Worm (Caenorhabditis elegans): ENCODE data around the gene F46B6.4.

The F46B6.4 gene

DNA sequence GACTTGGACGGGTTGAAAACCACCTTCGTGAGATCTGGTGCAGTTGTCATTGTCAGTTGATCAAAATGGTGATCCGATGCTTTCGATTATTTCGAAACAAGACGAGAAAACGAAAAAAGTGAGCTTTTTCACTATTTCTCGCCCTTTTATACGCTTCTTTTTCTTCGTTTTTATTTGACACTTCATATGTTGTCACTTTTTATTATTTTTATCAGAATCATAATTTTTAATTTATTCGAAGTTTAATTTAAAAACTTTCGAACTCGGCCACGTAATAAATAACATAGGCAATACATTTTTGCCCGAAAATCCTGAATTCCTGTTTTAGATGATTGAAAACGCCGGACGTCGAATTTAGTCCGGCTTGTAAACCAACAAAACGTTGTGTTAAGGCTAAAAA, 24.9 kb downstream of the F46B6.4 start, which contains the start of gene F58E6.5:
TSS of gene F58E6.5 (minus strand) at position 101 of the 400 bp plus-strand sequence.
- no peak for TF ChIP-seq unc-62 (GFP tag; optimal IDR thresholded peaks at IDR 0.05)

DNA sequence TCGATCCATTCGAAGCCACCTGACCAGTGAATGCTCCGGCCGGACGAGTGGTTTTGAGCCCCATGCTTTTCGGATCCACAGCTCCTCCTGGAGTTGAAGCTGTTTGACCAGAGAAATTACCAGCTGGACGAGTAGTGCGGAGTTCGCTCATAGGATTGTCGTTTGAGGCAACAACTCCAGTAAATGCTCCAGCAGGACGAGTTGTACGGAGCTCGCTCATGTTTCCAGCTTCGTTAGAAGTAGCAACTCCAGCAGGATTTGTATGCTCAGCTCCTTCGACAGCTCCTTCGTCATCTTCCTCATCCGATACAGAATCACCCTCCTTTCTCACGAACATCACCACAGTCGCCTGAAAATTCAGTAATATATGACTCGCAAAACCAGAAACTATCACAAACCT, 25.8 kb downstream of the F46B6.4 start:
- no peak for TF ChIP-seq unc-62 (GFP tag; optimal IDR thresholded peaks at IDR 0.05)

DNA sequence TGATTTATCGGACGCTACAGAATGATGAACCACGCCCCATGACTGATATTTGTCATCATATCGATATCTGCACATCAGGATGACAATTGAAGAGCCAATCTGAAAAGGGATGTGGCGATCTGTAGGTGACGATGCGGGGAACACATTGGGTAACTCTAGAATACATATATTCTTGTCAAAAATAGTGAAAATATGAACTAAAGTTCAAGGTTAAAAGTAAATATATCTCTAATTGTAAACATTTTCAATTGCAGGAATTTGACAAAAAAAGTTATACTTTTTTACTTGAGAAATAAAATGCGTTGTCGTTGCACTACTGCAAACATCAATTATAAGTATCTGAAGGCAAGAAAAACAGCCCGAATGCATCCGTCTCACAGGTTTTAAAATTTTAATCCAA, 26.4 kb downstream of the F46B6.4 start, which contains the start of gene F58E6.6:
TSS of gene F58E6.6 (minus strand) at position 101 of the 400 bp plus-strand sequence.
- no peak for TF ChIP-seq unc-62 (GFP tag; optimal IDR thresholded peaks at IDR 0.05)

DNA sequence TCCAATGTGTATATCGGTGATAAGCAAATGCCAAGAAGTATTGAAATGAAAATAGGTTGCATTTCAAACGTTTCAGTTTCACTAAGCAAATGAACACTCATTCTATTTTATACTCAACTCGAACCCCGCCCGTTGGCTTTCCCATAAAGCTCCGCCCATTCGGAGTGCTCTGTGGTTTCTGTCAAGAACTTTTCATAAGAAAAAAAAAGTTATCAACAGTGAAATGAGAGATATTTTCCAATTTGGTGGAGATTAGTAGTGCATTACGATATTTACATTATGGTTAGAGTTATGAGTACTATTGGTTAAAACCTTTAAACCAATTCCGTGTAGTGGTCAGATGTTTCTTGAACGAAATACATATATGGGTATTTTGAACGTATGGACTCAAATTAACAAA, 29.0 kb downstream of the F46B6.4 start, which contains the start of gene F58E6.4:
TSS of gene F58E6.4 (minus strand) at position 101 of the 400 bp plus-strand sequence.
- TF ChIP-seq unc-62 (GFP tag; optimal IDR thresholded peaks at IDR 0.05) = no peak

- no peak for TF ChIP-seq unc-62 (GFP tag; optimal IDR thresholded peaks at IDR 0.05)
These were observed 34.4 kb downstream of the F46B6.4 start, which contains the start of gene F58E6.13 for ce11 chrV:9744934-9745333. Gene F58E6.13 (plus strand): TSS chrV:9745234.

- TF ChIP-seq unc-62 (GFP tag; optimal IDR thresholded peaks at IDR 0.05) = no peak
These were observed 38.5 kb downstream of the F46B6.4 start, which contains the start of gene sta-2 for ce11 chrV:9740858-9741257. Gene sta-2 (plus strand): TSS chrV:9741206.

DNA sequence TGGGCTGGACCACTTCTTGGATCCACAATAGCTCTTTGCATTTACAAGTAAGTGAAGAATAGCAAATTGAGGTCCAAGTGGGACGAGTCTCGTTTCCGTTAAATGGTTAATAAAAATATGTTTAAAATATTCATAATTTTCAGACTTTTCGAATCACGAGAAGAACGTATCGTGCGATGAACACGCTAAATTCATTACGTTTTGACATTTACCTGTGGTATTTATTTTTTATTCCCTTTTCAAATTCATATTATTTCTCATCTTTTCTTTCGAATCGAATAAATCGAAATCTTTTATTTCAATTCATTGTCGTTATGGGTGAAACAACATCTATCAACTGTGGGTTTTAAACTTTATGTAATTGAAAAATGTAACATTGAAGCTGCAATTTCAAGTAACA, 39.9 kb downstream of the F46B6.4 start, which contains the start of gene marc-1:
TSS of gene marc-1 (plus strand) at position 301 of the 400 bp plus-strand sequence.
- no peak for TF ChIP-seq unc-62 (GFP tag; optimal IDR thresholded peaks at IDR 0.05)

DNA sequence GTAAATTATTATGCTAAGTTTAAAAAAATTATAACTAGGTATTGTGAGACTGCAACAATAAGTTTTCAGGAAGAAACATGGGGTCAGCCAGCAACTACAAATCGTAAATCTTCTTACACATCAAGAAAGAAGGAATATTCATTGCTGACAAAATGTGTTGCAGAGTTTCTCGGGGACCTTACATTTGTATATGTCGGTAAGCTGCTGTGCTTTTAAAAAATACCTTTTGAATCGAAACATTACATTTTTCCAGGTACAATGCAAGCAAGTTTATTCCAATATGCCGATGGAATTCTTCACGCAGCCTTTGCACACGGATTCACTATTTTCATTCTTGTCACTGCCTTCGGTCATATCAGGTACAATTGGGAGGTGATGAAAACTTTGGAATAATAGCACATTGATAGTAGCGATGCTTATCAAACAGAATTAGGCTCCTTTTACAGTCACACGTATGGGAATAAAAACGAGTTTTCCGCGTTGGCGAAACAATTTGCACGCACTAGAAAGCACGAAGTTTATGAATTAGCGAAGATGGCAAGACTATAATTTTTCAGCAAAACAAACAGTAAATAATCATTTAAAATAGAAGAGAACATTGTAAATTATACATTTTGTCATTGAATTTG, 41.1 kb downstream of the F46B6.4 start:
- TF ChIP-seq unc-62 (GFP tag; optimal IDR thresholded peaks at IDR 0.05) = no peak

- no peak for TF ChIP-seq unc-62 (GFP tag; optimal IDR thresholded peaks at IDR 0.05)
These were observed 42.0 kb downstream of the F46B6.4 start, which contains the start of gene aqp-4 for ce11 chrV:9737287-9737686. Gene aqp-4 (plus strand): TSS chrV:9737556.

ce11 chrV:9733920-9734454, 45.3 kb downstream of the F46B6.4 start, which contains the start of gene cal-7:
Gene cal-7 (plus strand): TSS chrV:9734103.
- no peak for TF ChIP-seq unc-62 (GFP tag; optimal IDR thresholded peaks at IDR 0.05)

ce11 chrV:9731852-9732251, 47.5 kb downstream of the F46B6.4 start:
- no peak for TF ChIP-seq unc-62 (GFP tag; optimal IDR thresholded peaks at IDR 0.05)

- peak; percentile 28 for TF ChIP-seq unc-62 (GFP tag; optimal IDR thresholded peaks at IDR 0.05)
These were observed 48.3 kb downstream of the F46B6.4 start for ce11 chrV:9730743-9731706.

DNA sequence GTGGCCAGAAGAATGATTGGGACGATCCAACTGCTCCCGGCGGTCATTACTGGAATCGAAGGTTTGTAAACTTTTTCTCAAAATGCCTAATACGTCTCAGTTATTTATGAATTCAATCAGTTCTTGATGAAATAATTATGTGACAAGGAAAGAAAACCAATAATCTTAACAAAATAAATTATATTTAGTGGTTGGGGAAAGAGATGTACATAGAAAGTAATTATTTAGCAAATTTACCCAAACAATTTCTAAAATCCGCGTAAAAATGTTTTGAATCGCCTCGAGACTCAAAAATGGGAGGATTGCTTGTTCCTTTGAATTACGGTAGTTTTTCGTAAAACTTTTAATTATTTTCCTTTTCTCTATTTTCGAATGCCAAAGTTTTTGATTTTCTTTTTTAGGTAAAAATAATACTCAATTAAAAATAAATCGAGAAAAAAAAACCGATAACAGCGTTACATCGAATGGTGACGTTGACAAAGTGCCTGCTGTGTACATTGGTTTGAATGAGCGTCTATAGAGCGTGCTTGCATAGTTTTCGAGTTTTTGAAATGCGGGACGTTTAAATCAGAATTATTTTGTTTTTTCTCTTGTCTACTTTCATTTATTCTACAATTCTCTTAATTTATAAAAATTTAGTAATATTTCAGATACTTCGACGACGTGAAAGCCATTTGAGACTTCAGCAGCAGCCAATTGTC, 49.7 kb downstream of the F46B6.4 start, which contains the start of the genes aagr-3 and drap-1:
TSS of gene aagr-3 (minus strand) at position 51 of the 701 bp plus-strand sequence.
TSS of gene drap-1 (plus strand) at position 645 of the 701 bp plus-strand sequence.
- TF ChIP-seq unc-62 (GFP tag; optimal IDR thresholded peaks at IDR 0.05) = no peak

All from whole organism, dauer.